Fruit fly (Drosophila melanogaster): ENCODE measurements around the gene Myt1.

The Myt1 gene

dm6 chr3L:5789663-5790062, 10.3 kb upstream of the Myt1 start (continued):
- TF ChIP-seq kay (GFP tag; optimal IDR thresholded peaks at IDR 0.05): peak; percentile 17
- peak; percentile 38 for TF ChIP-seq Xbp1 (GFP tag; optimal IDR thresholded peaks at IDR 0.05)
- TF ChIP-seq sr (GFP tag; IDR thresholded peaks at IDR 0.05): peak; percentile 95
- no peak for TF ChIP-seq Nf-YA (GFP tag; IDR thresholded peaks at IDR 0.05)
- peak; percentile 22 for TF ChIP-seq Dip3 (GFP tag; optimal IDR thresholded peaks at IDR 0.05)
- TF ChIP-seq CG8290 (GFP tag; optimal IDR thresholded peaks at IDR 0.05): no peak
- TF ChIP-seq CG8290 (tag; optimal IDR thresholded peaks at IDR 0.05): peak in 1 of 2 experiments; percentile 62
- no peak for TF ChIP-seq CG17912 (GFP tag; optimal IDR thresholded peaks at IDR 0.05)
- TF ChIP-seq ab (GFP tag; optimal IDR thresholded peaks at IDR 0.05): no peak
- TF ChIP-seq ase (GFP tag; IDR thresholded peaks at IDR 0.05): no peak
- TF ChIP-seq CG32772 (GFP tag; IDR thresholded peaks at IDR 0.05): no peak
- no peak for TF ChIP-seq CG7357 (GFP tag; IDR thresholded peaks at IDR 0.05)
- TF ChIP-seq CG9932 (GFP tag; IDR thresholded peaks at IDR 0.05): no peak
- no peak for TF ChIP-seq CG8765 (GFP tag; IDR thresholded peaks at IDR 0.05)
- peak; percentile 22 for TF ChIP-seq CG18262 (tag; optimal IDR thresholded peaks at IDR 0.05)
- TF ChIP-seq Neu2 (GFP tag; optimal IDR thresholded peaks at IDR 0.05; ENCODE audit: borderline replicate concordance): no peak
- TF ChIP-seq trh (GFP tag; optimal IDR thresholded peaks at IDR 0.05): no peak
- no peak; the same call in 1 of the 2 replicates for TF ChIP-seq Xrp1 (GFP tag; IDR thresholded peaks at IDR 0.05)
- TF ChIP-seq HLH54F (GFP tag; optimal IDR thresholded peaks at IDR 0.05): peak; percentile 25
- TF ChIP-seq stwl (tag; optimal IDR thresholded peaks at IDR 0.05): peak; percentile 7
- no peak for TF ChIP-seq CG7928 (GFP tag; optimal IDR thresholded peaks at IDR 0.05)
- peak; percentile 57 for TF ChIP-seq bab2 (GFP tag; optimal IDR thresholded peaks at IDR 0.05)
- no peak for TF ChIP-seq cas (GFP tag; IDR thresholded peaks at IDR 0.05)
- no peak for TF ChIP-seq aop (GFP tag; IDR thresholded peaks at IDR 0.05)
- peak; percentile 13 for TF ChIP-seq Bteb2 (GFP tag; optimal IDR thresholded peaks at IDR 0.05)
- TF ChIP-seq CG4707 (GFP tag; optimal IDR thresholded peaks at IDR 0.05): no peak
- peak; percentile 93 for TF ChIP-seq Dp (GFP tag; optimal IDR thresholded peaks at IDR 0.05)
- TF ChIP-seq E2f2 (GFP tag; IDR thresholded peaks at IDR 0.05): peak; percentile 95
- no peak for TF ChIP-seq CG14860 (GFP tag; IDR thresholded peaks at IDR 0.05; ENCODE audit: partially characterized antibody)
- TF ChIP-seq unc-4 (GFP tag; IDR thresholded peaks at IDR 0.05; ENCODE audit: partially characterized antibody): 0 out of 2 replicates have a peak, but pooled peaks have one; percentile 26
- TF ChIP-seq tin (GFP tag; optimal IDR thresholded peaks at IDR 0.05): peak; percentile 35
- no peak for TF ChIP-seq knrl (GFP tag; IDR thresholded peaks at IDR 0.05; ENCODE audit: partially characterized antibody)
- peak; percentile 42 for TF ChIP-seq CG10267 (tag; optimal IDR thresholded peaks at IDR 0.05)
- peak; percentile 18 for TF ChIP-seq Dad (GFP tag; optimal IDR thresholded peaks at IDR 0.05)
- TF ChIP-seq CG4854 (GFP tag; optimal IDR thresholded peaks at IDR 0.05): peak; percentile 16
- TF ChIP-seq bcd (GFP tag; optimal IDR thresholded peaks at IDR 0.05): no peak
- TF ChIP-seq CG13624 (GFP tag; optimal IDR thresholded peaks at IDR 0.05): peak; percentile 65
- peak; percentile 23 for TF ChIP-seq CG10654 (GFP tag; optimal IDR thresholded peaks at IDR 0.05)
- peak; percentile 36 for TF ChIP-seq Rfx (GFP tag; IDR thresholded peaks at IDR 0.05)
- peak; percentile 38; the same call in 1 of the 4 replicates for TF ChIP-seq Dll (GFP tag; IDR thresholded peaks at IDR 0.05; ENCODE audit: partially characterized antibody)
- TF ChIP-seq Stat92E (GFP tag; optimal IDR thresholded peaks at IDR 0.05): peak in 1 of 3 experiments; percentile 28
- no peak for TF ChIP-seq CG2202 (tag; optimal IDR thresholded peaks at IDR 0.05)
- peak; percentile 14 for TF ChIP-seq CG33213 (GFP tag; optimal IDR thresholded peaks at IDR 0.05)
- no peak for TF ChIP-seq CG3407 (GFP tag; optimal IDR thresholded peaks at IDR 0.05)
- TF ChIP-seq inv (GFP tag; IDR thresholded peaks at IDR 0.05; ENCODE audit: partially characterized antibody): no peak
- TF ChIP-seq CG30403 (GFP tag; optimal IDR thresholded peaks at IDR 0.05): peak; percentile 47
- no peak for TF ChIP-seq Sry-β (GFP tag; optimal IDR thresholded peaks at IDR 0.05)
- TF ChIP-seq ken (GFP tag; IDR thresholded peaks at IDR 0.05): no peak
- TF ChIP-seq Sry-δ (GFP tag; optimal IDR thresholded peaks at IDR 0.05): peak; percentile 37
- TF ChIP-seq wor (GFP tag; IDR thresholded peaks at IDR 0.05): no peak
- peak; percentile 37 for TF ChIP-seq CG12659 (GFP tag; optimal IDR thresholded peaks at IDR 0.05)
- no peak for TF ChIP-seq CG34376 (GFP tag; optimal IDR thresholded peaks at IDR 0.05)

Data from whole organism, embryonic.